Worm (Caenorhabditis elegans) whole organism, young adult: ENCODE measurements around the gene spon-1.

Experiments used
- B0019.2 ChIP-seq: fragments of 200-800 bp; sonication (Bioruptor generic); conservative IDR thresholded peaks from 2 replicates; pipeline ENCODE4 v1.3.6; 2022; ENCODE audit warnings: missing genetic modification reagents, missing genetic modification characterization, missing compliant biosample characterization
- B0336.3 ChIP-seq: fragments of 200-800 bp; sonication (Bioruptor generic); IDR thresholded peaks from 2 replicates; pipeline ENCODE4 v1.3.6; 2022; ENCODE audit warnings: missing genetic modification characterization, missing compliant biosample characterization
- D2030.7 ChIP-seq: fragments of 200-800 bp; sonication (Bioruptor generic); IDR thresholded peaks from 2 replicates; pipeline ENCODE4 v1.3.6; 2022; ENCODE audit warnings: missing genetic modification reagents, missing genetic modification characterization, missing compliant biosample characterization
- F23B12.7 ChIP-seq: sonication (generic microtip); optimal IDR thresholded peaks from 2 replicates; lab custom pipeline; 2017; ENCODE audit warnings: missing genetic modification characterization, mild to moderate bottlenecking, missing compliant biosample characterization, antibody characterized with exemption, moderate library complexity; ENCODE audit not compliant: insufficient read depth
- F33H1.4 ChIP-seq: fragments of 200-800 bp; sonication (Bioruptor generic); IDR thresholded peaks from 2 replicates; pipeline ENCODE4 v1.3.6; 2022; ENCODE audit warnings: missing genetic modification reagents, missing genetic modification characterization, missing compliant biosample characterization
- F55B11.4 ChIP-seq: sonication (generic microtip); optimal IDR thresholded peaks from 2 replicates; lab custom pipeline; 2016; ENCODE audit warnings: missing compliant biosample characterization, missing genetic modification characterization, borderline replicate concordance; ENCODE audit not compliant: insufficient read depth
- F57C9.4 ChIP-seq: sonication (generic microtip); optimal IDR thresholded peaks from 2 replicates; lab custom pipeline; 2017; ENCODE audit warnings: mild to moderate bottlenecking, missing genetic modification characterization, missing compliant biosample characterization
- T07F8.4 ChIP-seq: sonication (generic microtip); optimal IDR thresholded peaks from 2 replicates; lab custom pipeline; 2016; ENCODE audit warnings: mild to moderate bottlenecking, missing genetic modification characterization, moderate library complexity, missing compliant biosample characterization
- T26A5.8 ChIP-seq: sonication (generic microtip); optimal IDR thresholded peaks from 2 replicates; lab custom pipeline; 2016; ENCODE audit warnings: missing genetic modification characterization, missing compliant biosample characterization
- Y79H2A.3 ChIP-seq: fragments of 200-800 bp; sonication (Bioruptor generic); conservative IDR thresholded peaks from 2 replicates; pipeline ENCODE4 v1.3.6; 2022; ENCODE audit warnings: missing genetic modification reagents, missing genetic modification characterization, missing compliant biosample characterization
- ZK185.1 ChIP-seq: sonication (generic microtip); optimal IDR thresholded peaks from 2 replicates; lab custom pipeline; 2016; ENCODE audit warnings: mild to moderate bottlenecking, missing genetic modification characterization, missing compliant biosample characterization; ENCODE audit not compliant: poor library complexity, severe bottlenecking
- athp-1 ChIP-seq: sonication (generic microtip); optimal IDR thresholded peaks from 2 replicates; lab custom pipeline; 2017; ENCODE audit warnings: mild to moderate bottlenecking, missing genetic modification characterization, missing compliant biosample characterization
- attf-3 ChIP-seq: fragments of 200-800 bp; sonication (Bioruptor generic); conservative IDR thresholded peaks from 2 replicates; pipeline ENCODE4 v1.3.6; 2022; ENCODE audit warnings: missing genetic modification reagents, missing genetic modification characterization, missing compliant biosample characterization
- bed-2 ChIP-seq: fragments of 200-800 bp; sonication (Bioruptor generic); IDR thresholded peaks from 2 replicates; pipeline ENCODE4 v1.3.6; 2022; ENCODE audit warnings: missing genetic modification reagents, missing genetic modification characterization, missing compliant biosample characterization
- ccch-3 ChIP-seq: fragments of 200-800 bp; sonication (Bioruptor generic); optimal IDR thresholded peaks from 2 replicates; lab custom pipeline; 2018; ENCODE audit warnings: mild to moderate bottlenecking, missing genetic modification characterization, missing compliant biosample characterization
- cebp-1 ChIP-seq, 2 experiments: fragments of 200-800 bp in 1 of 2; sonication (Bioruptor generic) in 1 of 2; sonication (generic microtip) in 1 of 2; IDR thresholded peaks in 1 of 2; optimal IDR thresholded peaks in 1 of 2; 2 replicates each; pipeline versions ENCODE4 v1.3.6 to Lab custom; 2017 to 2022; ENCODE audit warnings: missing compliant biosample characterization in 2 of 2, missing genetic modification characterization in 2 of 2, mild to moderate bottlenecking in 1 of 2, missing genetic modification reagents in 1 of 2, moderate library complexity in 1 of 2
- ceh-100 ChIP-seq: fragments of 200-800 bp; sonication (Bioruptor generic); IDR thresholded peaks from 2 replicates; pipeline ENCODE4 v1.3.6; 2022; ENCODE audit warnings: missing genetic modification reagents, missing genetic modification characterization, missing compliant biosample characterization
- ceh-27 ChIP-seq: fragments of 200-800 bp; sonication (Bioruptor generic); optimal IDR thresholded peaks from 2 replicates; lab custom pipeline; 2018; ENCODE audit warnings: mild to moderate bottlenecking, missing genetic modification characterization, moderate library complexity, missing compliant biosample characterization
- ceh-91 ChIP-seq: fragments of 200-800 bp; sonication (Bioruptor generic); IDR thresholded peaks from 2 replicates; pipeline ENCODE4 v1.3.6; 2022; ENCODE audit warnings: missing genetic modification reagents, missing genetic modification characterization, missing compliant biosample characterization
- efl-1 ChIP-seq: fragments of 150-350 bp; optimal IDR thresholded peaks from 2 replicates; lab custom pipeline; 2014; ENCODE audit warnings: missing biosample characterization, missing genetic modification reagents, missing genetic modification characterization
- egl-18 ChIP-seq: fragments of 200-800 bp; sonication (Bioruptor generic); IDR thresholded peaks from 2 replicates; pipeline ENCODE4 v1.3.6; 2022; ENCODE audit warnings: missing genetic modification reagents, missing genetic modification characterization, missing compliant biosample characterization
- him-1 ChIP-seq: sonication (generic microtip); optimal IDR thresholded peaks from 2 replicates; lab custom pipeline; 2016; ENCODE audit warnings: missing genotype, missing genetic modification reagents, missing genetic modification characterization, missing compliant biosample characterization
- hlh-26 ChIP-seq: fragments of 200-800 bp; sonication (Bioruptor generic); conservative IDR thresholded peaks from 2 replicates; pipeline ENCODE4 v1.3.6; 2022; ENCODE audit warnings: missing genetic modification reagents, missing genetic modification characterization, missing compliant biosample characterization
- hmg-1.2 ChIP-seq: fragments of 200-800 bp; sonication (Bioruptor generic); IDR thresholded peaks from 2 replicates; pipeline ENCODE4 v1.3.6; 2022; ENCODE audit warnings: missing genetic modification reagents, missing genetic modification characterization, missing compliant biosample characterization
- hrde-1 ChIP-seq: sonication (generic microtip); optimal IDR thresholded peaks from 2 replicates; lab custom pipeline; 2016; ENCODE audit warnings: missing genetic modification characterization, mild to moderate bottlenecking, missing compliant biosample characterization, moderate library complexity, missing genotype, missing genetic modification reagents, borderline replicate concordance
- hsf-1 ChIP-seq: fragments of 200-800 bp; sonication (Bioruptor generic); IDR thresholded peaks from 2 replicates; pipeline ENCODE4 v1.3.6; 2022; ENCODE audit warnings: missing genetic modification reagents, missing genetic modification characterization, missing compliant biosample characterization
- lag-1 ChIP-seq: fragments of 200-800 bp; sonication (Bioruptor generic); IDR thresholded peaks from 2 replicates; pipeline ENCODE4 v1.3.6; 2022; ENCODE audit warnings: missing genetic modification reagents, missing genetic modification characterization, missing compliant biosample characterization
- let-607 ChIP-seq, 2 experiments: fragments of 200-800 bp in 1 of 2; sonication (Bioruptor generic) in 1 of 2; sonication (generic microtip) in 1 of 2; optimal IDR thresholded peaks; 2 replicates each; lab custom pipeline; 2016 to 2018; ENCODE audit warnings: mild to moderate bottlenecking in 2 of 2, missing compliant biosample characterization in 2 of 2, missing genetic modification characterization in 2 of 2, moderate library complexity in 2 of 2, missing genotype in 1 of 2
- lin-54 ChIP-seq: fragments of 200-800 bp; sonication (Bioruptor generic); optimal IDR thresholded peaks from 2 replicates; lab custom pipeline; 2018; ENCODE audit warnings: mild to moderate bottlenecking, missing genetic modification characterization, missing compliant biosample characterization
- lsl-1 ChIP-seq: fragments of 200-800 bp; sonication (Bioruptor generic); optimal IDR thresholded peaks from 2 replicates; lab custom pipeline; 2018; ENCODE audit warnings: mild to moderate bottlenecking, missing genetic modification characterization, moderate library complexity, missing compliant biosample characterization
- madf-6 ChIP-seq: fragments of 200-800 bp; sonication (Bioruptor generic); IDR thresholded peaks from 2 replicates; pipeline ENCODE4 v1.3.6; 2022; ENCODE audit warnings: missing genetic modification reagents, missing genetic modification characterization, missing compliant biosample characterization
- madf-8 ChIP-seq: fragments of 200-800 bp; sonication (Bioruptor generic); conservative IDR thresholded peaks from 2 replicates; pipeline ENCODE4 v1.3.6; 2022; ENCODE audit warnings: missing genetic modification reagents, missing genetic modification characterization, missing compliant biosample characterization
- mcd-1 ChIP-seq: fragments of 200-800 bp; sonication (Bioruptor generic); IDR thresholded peaks from 2 replicates; pipeline ENCODE4 v1.3.6; 2022; ENCODE audit warnings: missing genetic modification reagents, missing genetic modification characterization, missing compliant biosample characterization
- mel-28 ChIP-seq: sonication (generic microtip); optimal IDR thresholded peaks from 2 replicates; lab custom pipeline; 2016; ENCODE audit warnings: borderline replicate concordance, mild to moderate bottlenecking, missing genetic modification characterization, missing compliant biosample characterization
- mxl-1 ChIP-seq: sonication (generic microtip); optimal IDR thresholded peaks from 2 replicates; lab custom pipeline; 2016; ENCODE audit warnings: missing genetic modification characterization, missing compliant biosample characterization
- nhr-179 ChIP-seq: sonication (generic microtip); optimal IDR thresholded peaks from 2 replicates; lab custom pipeline; 2016; ENCODE audit warnings: mild to moderate bottlenecking, missing genetic modification characterization, missing compliant biosample characterization
- rcor-1 ChIP-seq: fragments of 200-800 bp; sonication (Bioruptor generic); IDR thresholded peaks from 2 replicates; pipeline ENCODE4 v1.3.6; 2022; ENCODE audit warnings: missing genetic modification reagents, missing genetic modification characterization, missing compliant biosample characterization
- snpc-3.4 ChIP-seq: sonication (generic microtip); optimal IDR thresholded peaks from 2 replicates; lab custom pipeline; 2017; ENCODE audit warnings: missing genetic modification characterization, mild to moderate bottlenecking, missing compliant biosample characterization, antibody characterized with exemption, moderate library complexity, missing genotype, missing genetic modification reagents
- snpc-4 ChIP-seq, 5 experiments: fragments of 150-350 bp in 1 of 5; sonication (generic microtip) in 4 of 5; optimal IDR thresholded peaks; 2 replicates each; lab custom pipeline; 2014 to 2018; ENCODE audit warnings: missing genetic modification characterization in 5 of 5, missing biosample characterization in 3 of 5, antibody characterized with exemption in 2 of 5, mild to moderate bottlenecking in 2 of 5, missing compliant biosample characterization in 2 of 5, missing genotype in 2 of 5, moderate library complexity in 2 of 5, missing genetic modification reagents in 1 of 5
- tlf-1 ChIP-seq: fragments of 200-800 bp; sonication (Bioruptor generic); optimal IDR thresholded peaks from 2 replicates; lab custom pipeline; 2018; ENCODE audit warnings: mild to moderate bottlenecking, missing genetic modification characterization, missing compliant biosample characterization
- xnd-1 ChIP-seq: sonication (generic microtip); optimal IDR thresholded peaks from 2 replicates; lab custom pipeline; 2016; ENCODE audit warnings: missing genotype, missing genetic modification reagents, missing genetic modification characterization, missing compliant biosample characterization
- ztf-18 ChIP-seq: sonication (generic microtip); optimal IDR thresholded peaks from 2 replicates; lab custom pipeline; 2016; ENCODE audit warnings: missing genotype, mild to moderate bottlenecking, missing genetic modification characterization, missing compliant biosample characterization
- ztf-22 ChIP-seq: fragments of 200-800 bp; sonication (Bioruptor generic); optimal IDR thresholded peaks from 2 replicates; lab custom pipeline; 2018; ENCODE audit warnings: mild to moderate bottlenecking, missing genetic modification characterization, moderate library complexity, missing compliant biosample characterization
- ztf-26 ChIP-seq: sonication (generic microtip); optimal IDR thresholded peaks from 2 replicates; lab custom pipeline; 2017; ENCODE audit warnings: missing genetic modification characterization, missing compliant biosample characterization

The spon-1 gene

DNA sequence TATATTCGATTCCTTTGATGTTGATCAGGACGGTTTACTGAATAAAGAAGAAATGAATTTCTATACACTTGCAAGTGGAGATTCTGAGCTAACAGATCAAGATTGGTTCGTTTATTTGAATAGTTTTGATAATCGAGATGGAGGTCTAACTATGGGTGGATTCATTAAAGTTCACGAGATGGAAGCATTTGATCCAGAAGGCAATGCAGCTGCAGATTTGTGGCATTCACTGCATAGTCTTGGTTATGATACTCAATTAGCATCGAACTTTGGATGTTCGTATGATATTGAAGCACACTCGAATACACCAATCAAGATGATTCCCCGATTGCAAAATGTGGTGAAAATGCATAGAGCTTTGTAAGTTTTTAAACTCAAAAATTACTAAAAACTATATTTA lies 20.4 kb upstream of the spon-1 start (continued):
- TF ChIP-seq attf-3 (GFP tag; lab: Robert Waterston, UW) (no peak), mel-28 (tag; lab: Kevin White, UChicago) (no peak), B0336.3 (GFP tag; lab: Robert Waterston, UW) (no peak), F57C9.4 (tag; lab: Kevin White, UChicago) (no peak), madf-6 (GFP tag; lab: Robert Waterston, UW) (peak; percentile 58), lag-1 (GFP tag; lab: Robert Waterston, UW) (no peak)
- TF ChIP-seq, all 124 proteins: peak for 4

DNA sequence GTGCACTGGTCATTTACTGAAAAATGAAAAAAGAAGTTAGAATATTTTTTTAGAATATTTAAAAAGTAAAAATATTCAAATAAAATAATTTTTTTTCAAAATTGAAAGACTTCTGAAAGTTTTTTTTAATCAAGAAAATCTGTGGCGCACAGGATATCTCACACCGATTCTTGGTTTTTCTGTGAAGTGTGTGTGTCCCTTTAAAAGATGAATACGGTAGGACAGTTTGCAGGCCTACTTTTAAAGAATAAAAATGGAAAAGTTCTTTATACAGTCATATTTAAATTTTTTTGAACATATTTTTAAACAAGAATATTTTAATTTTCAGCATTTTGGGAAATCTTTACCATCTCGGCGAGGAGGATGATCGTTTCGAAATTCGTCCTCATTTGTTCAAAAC lies 17.8 kb upstream of the spon-1 start, which contains the start of gene mct-5:
TSS of gene mct-5 (minus strand) at position 16 of the 400 bp plus-strand sequence.
- TF ChIP-seq mcd-1 (GFP tag; lab: Robert Waterston, UW) (no peak), cebp-1 (GFP tag; IDR thresholded peaks at IDR 0.05; lab: Robert Waterston, UW) (no peak), cebp-1 (tag; optimal IDR thresholded peaks at IDR 0.05; lab: Kevin White, UChicago) (no peak), athp-1 (tag; lab: Kevin White, UChicago) (no peak), madf-8 (GFP tag; lab: Robert Waterston, UW) (peak; percentile 98), snpc-4 (GFP tag; optimal IDR thresholded peaks at IDR 0.05; lab: Kevin White, UChicago) (no peak), snpc-4 (tag; optimal IDR thresholded peaks at IDR 0.05; lab: Kevin White, UChicago) (no peak), hmg-1.2 (GFP tag; lab: Robert Waterston, UW) (no peak), ceh-100 (no peak), F33H1.4 (peak; percentile 58), hsf-1 (no peak), F55B11.4 (tag; lab: Kevin White, UChicago) (no peak), nhr-179 (tag; lab: Kevin White, UChicago) (no peak), ceh-27 (GFP tag; lab: Kevin White, UChicago) (no peak), him-1 (peak; percentile 21), ccch-3 (GFP tag; lab: Kevin White, UChicago) (no peak), let-607 (tag; optimal IDR thresholded peaks at IDR 0.05; lab: Kevin White, UChicago) (no peak), mxl-1 (no peak), hrde-1 (tag; lab: Kevin White, UChicago) (no peak), F23B12.7 (tag; lab: Kevin White, UChicago) (no peak), bed-2 (GFP tag; lab: Robert Waterston, UW) (no peak), ztf-22 (GFP tag; lab: Kevin White, UChicago) (no peak), xnd-1 (tag; lab: Kevin White, UChicago) (peak; percentile 88), hlh-26 (no peak), B0019.2 (no peak), ZK185.1 (tag; lab: Kevin White, UChicago) (no peak), D2030.7 (GFP tag; lab: Robert Waterston, UW) (0 out of 2 replicates have a peak, but pooled peaks have one; percentile 10), rcor-1 (no peak), Y79H2A.3 (GFP tag; lab: Robert Waterston, UW) (no peak), egl-18 (GFP tag; lab: Robert Waterston, UW) (no peak), madf-6 (GFP tag; lab: Robert Waterston, UW) (peak; percentile 99), lsl-1 (GFP tag; lab: Kevin White, UChicago) (peak; percentile 89), efl-1 (peak; percentile 30), tlf-1 (no peak), T07F8.4 (no peak), ceh-91 (GFP tag; lab: Robert Waterston, UW) (0 out of 2 replicates have a peak, but pooled peaks have one; percentile 8), ztf-26 (no peak), ztf-18 (tag; lab: Kevin White, UChicago) (no peak), lin-54 (no peak), snpc-3.4 (peak; percentile 11), T26A5.8 (tag; lab: Kevin White, UChicago) (no peak)
